Worm (Caenorhabditis elegans) whole organism, mixed stage, embryonic: ENCODE data around the gene C34D4.10.
A peak's percentile ranks its signal among the peaks of the same experiment; 100 is the strongest.

Experiments used
- M03D4.4 ChIP-seq: sonication (generic microtip); optimal IDR thresholded peaks from 2 replicates; lab custom pipeline; 2017; ENCODE audit warnings: mild to moderate bottlenecking, missing genetic modification characterization, missing compliant biosample characterization
- bed-3 ChIP-seq: fragments of 200-800 bp; sonication (Bioruptor generic); optimal IDR thresholded peaks from 3 replicates; lab custom pipeline; 2018; ENCODE audit warnings: mild to moderate bottlenecking, missing genetic modification characterization, moderate library complexity, missing compliant biosample characterization
- blmp-1 ChIP-seq: fragments of 150-350 bp; optimal IDR thresholded peaks from 2 replicates; lab custom pipeline; 2014; ENCODE audit warnings: missing biosample characterization, missing genetic modification characterization
- ceh-39 ChIP-seq: fragments of 150-350 bp; optimal IDR thresholded peaks from 2 replicates; lab custom pipeline; 2014; ENCODE audit warnings: missing biosample characterization, missing genetic modification characterization
- ceh-43 ChIP-seq: fragments of 200-800 bp; sonication (Bioruptor generic); optimal IDR thresholded peaks from 2 replicates; lab custom pipeline; 2018; ENCODE audit warnings: mild to moderate bottlenecking, missing genetic modification characterization, moderate library complexity, missing compliant biosample characterization
- ceh-83 ChIP-seq: fragments of 200-800 bp; sonication (Bioruptor generic); optimal IDR thresholded peaks from 2 replicates; lab custom pipeline; 2018; ENCODE audit warnings: mild to moderate bottlenecking, missing genetic modification characterization, missing compliant biosample characterization
- ces-1 ChIP-seq: fragments of 150-350 bp; optimal IDR thresholded peaks from 2 replicates; lab custom pipeline; 2014; ENCODE audit warnings: missing biosample characterization, missing genetic modification reagents, missing genetic modification characterization
- cnd-1 ChIP-seq: fragments of 200-800 bp; sonication (Bioruptor generic); optimal IDR thresholded peaks from 2 replicates; lab custom pipeline; 2018; ENCODE audit warnings: mild to moderate bottlenecking, missing genetic modification characterization, missing compliant biosample characterization
- drap-1 ChIP-seq: fragments of 200-800 bp; sonication (Bioruptor generic); optimal IDR thresholded peaks from 3 replicates; lab custom pipeline; 2018; ENCODE audit warnings: mild to moderate bottlenecking, missing genetic modification characterization, missing compliant biosample characterization
- elt-1 ChIP-seq: sonication (generic microtip); optimal IDR thresholded peaks from 2 replicates; lab custom pipeline; 2017; ENCODE audit warnings: missing genetic modification characterization, mild to moderate bottlenecking, missing compliant biosample characterization, antibody characterized with exemption, moderate library complexity, borderline replicate concordance; ENCODE audit not compliant: insufficient read depth
- elt-3 ChIP-seq: fragments of 150-350 bp; optimal IDR thresholded peaks from 2 replicates; lab custom pipeline; 2014; ENCODE audit warnings: missing biosample characterization, missing genetic modification characterization
- flh-1 ChIP-seq: fragments of 200-800 bp; sonication (Bioruptor generic); optimal IDR thresholded peaks from 2 replicates; lab custom pipeline; 2018; ENCODE audit warnings: mild to moderate bottlenecking, missing genetic modification characterization, moderate library complexity, missing compliant biosample characterization
- hlh-1 ChIP-seq: fragments of 150-350 bp; optimal IDR thresholded peaks from 2 replicates; lab custom pipeline; 2014; ENCODE audit warnings: missing biosample characterization, missing genetic modification reagents, missing genetic modification characterization
- lin-13 ChIP-seq: fragments of 150-350 bp; optimal IDR thresholded peaks from 2 replicates; lab custom pipeline; 2014; ENCODE audit warnings: missing biosample characterization, missing genetic modification characterization
- lin-32 ChIP-seq: fragments of 200-800 bp; sonication (Bioruptor generic); optimal IDR thresholded peaks from 2 replicates; lab custom pipeline; 2018; ENCODE audit warnings: mild to moderate bottlenecking, missing genetic modification characterization, missing compliant biosample characterization
- lsy-2 ChIP-seq: fragments of 150-350 bp; optimal IDR thresholded peaks from 2 replicates; lab custom pipeline; 2014; ENCODE audit warnings: missing biosample characterization, missing genetic modification characterization
- mab-5 ChIP-seq: fragments of 150-350 bp; optimal IDR thresholded peaks from 2 replicates; lab custom pipeline; 2014; ENCODE audit warnings: missing biosample characterization, missing genetic modification characterization
- mep-1 ChIP-seq: fragments of 150-350 bp; optimal IDR thresholded peaks from 2 replicates; lab custom pipeline; 2017; ENCODE audit warnings: missing biosample characterization, missing genetic modification reagents, missing genetic modification characterization, inconsistent platforms
- mls-2 ChIP-seq: sonication (generic microtip); optimal IDR thresholded peaks from 2 replicates; lab custom pipeline; 2016; ENCODE audit warnings: mild to moderate bottlenecking, missing genetic modification characterization, moderate library complexity, missing compliant biosample characterization
- nhr-12 ChIP-seq: fragments of 150-350 bp; optimal IDR thresholded peaks from 2 replicates; lab custom pipeline; 2014; ENCODE audit warnings: missing biosample characterization, missing genetic modification characterization
- nhr-237 ChIP-seq: fragments of 150-350 bp; optimal IDR thresholded peaks from 2 replicates; lab custom pipeline; 2014; ENCODE audit warnings: missing biosample characterization, missing genetic modification characterization
- nhr-28 ChIP-seq: fragments of 150-350 bp; optimal IDR thresholded peaks from 2 replicates; lab custom pipeline; 2014; ENCODE audit warnings: missing biosample characterization, missing genetic modification characterization
- nhr-76 ChIP-seq: sonication (generic microtip); optimal IDR thresholded peaks from 2 replicates; lab custom pipeline; 2017; ENCODE audit warnings: missing biosample characterization, missing genetic modification characterization
- pha-4 ChIP-seq: fragments of 150-350 bp; optimal IDR thresholded peaks from 2 replicates; lab custom pipeline; 2018; ENCODE audit warnings: missing biosample characterization, missing genetic modification reagents, missing genetic modification characterization
- sem-2 ChIP-seq: fragments of 200-800 bp; sonication (Bioruptor generic); optimal IDR thresholded peaks from 2 replicates; lab custom pipeline; 2018; ENCODE audit warnings: mild to moderate bottlenecking, missing genetic modification characterization, missing compliant biosample characterization
- snpc-4 ChIP-seq: fragments of 150-350 bp; optimal IDR thresholded peaks from 2 replicates; lab custom pipeline; 2014; ENCODE audit warnings: missing biosample characterization, missing genetic modification characterization
- sptf-1 ChIP-seq: sonication (generic microtip); optimal IDR thresholded peaks from 2 replicates; lab custom pipeline; 2017; ENCODE audit warnings: mild to moderate bottlenecking, missing genetic modification characterization, moderate library complexity, missing compliant biosample characterization
- tbx-8 ChIP-seq: fragments of 200-800 bp; sonication (Bioruptor generic); optimal IDR thresholded peaks from 2 replicates; lab custom pipeline; 2018; ENCODE audit warnings: mild to moderate bottlenecking, missing genetic modification characterization, moderate library complexity, missing compliant biosample characterization
- unc-120 ChIP-seq: sonication (generic microtip); optimal IDR thresholded peaks from 2 replicates; lab custom pipeline; 2017; ENCODE audit warnings: missing genetic modification characterization, missing compliant biosample characterization; ENCODE audit not compliant: poor library complexity, severe bottlenecking
- zip-8 ChIP-seq: fragments of 150-350 bp; optimal IDR thresholded peaks from 2 replicates; lab custom pipeline; 2014; ENCODE audit warnings: missing biosample characterization, missing genetic modification characterization
- ztf-11 ChIP-seq: fragments of 150-350 bp; optimal IDR thresholded peaks from 2 replicates; lab custom pipeline; 2014; ENCODE audit warnings: missing biosample characterization, missing genetic modification characterization

Gene C34D4.10

ce11 chrIV:7121313-7122055 is at the start of gene C34D4.10, which contains the start of gene str-48:
C34D4.10 (minus strand) TSS chrIV:7121413.
str-48 (plus strand) TSS chrIV:7122005.
- TF ChIP-seq nhr-12 (no peak), nhr-237 (tag; lab: Kevin White, UChicago) (no peak), drap-1 (GFP tag; lab: Kevin White, UChicago) (no peak), zip-8 (tag; lab: Kevin White, UChicago) (no peak), M03D4.4 (no peak), ztf-11 (tag; lab: Kevin White, UChicago) (no peak), unc-120 (tag; lab: Kevin White, UChicago) (no peak), elt-1 (no peak), blmp-1 (no peak), bed-3 (no peak), flh-1 (GFP tag; lab: Kevin White, UChicago) (no peak)
- TF ChIP-seq, all 35 proteins: peak for 0

DNA sequence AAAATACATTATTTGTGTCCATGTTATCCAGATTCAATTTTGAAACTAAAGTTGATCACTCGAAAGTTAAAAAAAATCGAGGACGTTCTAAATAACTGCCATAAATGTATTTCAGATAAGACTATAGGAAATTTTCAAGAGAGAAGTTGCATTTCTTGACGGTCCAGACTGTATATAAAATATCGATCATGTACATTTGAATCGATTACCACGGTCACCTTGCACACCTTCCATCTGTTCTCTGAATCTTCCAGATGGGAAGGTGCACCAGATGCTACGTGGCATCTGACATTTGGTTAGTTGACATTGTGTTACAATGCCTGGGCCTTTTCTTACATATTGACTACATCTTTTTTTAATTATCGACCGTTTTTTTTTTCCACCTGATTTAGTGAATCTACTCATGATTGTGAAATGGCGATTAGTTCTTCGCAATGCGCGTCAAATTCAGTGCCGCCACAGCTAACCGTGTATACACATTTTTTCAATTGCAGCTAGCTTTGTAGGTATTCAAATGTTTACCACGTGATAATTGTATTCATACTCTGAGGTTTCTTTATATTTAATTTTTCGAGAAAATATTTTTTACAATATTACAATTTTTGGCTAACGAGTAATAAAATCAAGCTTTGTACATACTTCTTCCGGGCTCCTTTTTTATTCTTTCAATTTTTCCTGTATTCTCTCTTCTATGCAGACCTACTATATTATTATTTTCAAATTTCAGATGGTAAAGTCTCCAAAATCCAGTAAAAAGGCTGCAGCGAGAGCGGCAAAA is 47.0 kb upstream of the C34D4.10 start, which contains the start of gene skr-16:
TSS of gene skr-16 (plus strand) at position 728 of the 778 bp plus-strand sequence.
- TF ChIP-seq sptf-1 (no peak), lin-13 (tag; lab: Kevin White, UChicago) (peak; percentile 4), mep-1 (tag; lab: Kevin White, UChicago) (no peak), ces-1 (GFP tag; lab: Kevin White, UChicago) (no peak), ceh-43 (GFP tag; lab: Kevin White, UChicago) (no peak), mls-2 (tag; lab: Kevin White, UChicago) (no peak), nhr-12 (no peak), tbx-8 (GFP tag; lab: Kevin White, UChicago) (no peak), lsy-2 (tag; lab: Kevin White, UChicago) (peak; percentile 29), nhr-76 (no peak), nhr-237 (tag; lab: Kevin White, UChicago) (no peak), M03D4.4 (no peak), ceh-39 (peak; percentile 56), ceh-83 (GFP tag; lab: Kevin White, UChicago) (no peak), hlh-1 (tag; lab: Kevin White, UChicago) (no peak), flh-1 (GFP tag; lab: Kevin White, UChicago) (no peak), pha-4 (no peak), cnd-1 (tag; lab: Kevin White, UChicago) (peak; percentile 55), nhr-28 (tag; lab: Kevin White, UChicago) (no peak), unc-120 (tag; lab: Kevin White, UChicago) (no peak), sem-2 (no peak), mab-5 (tag; lab: Kevin White, UChicago) (no peak), snpc-4 (tag; lab: Kevin White, UChicago) (no peak)

- no peak for TF ChIP-seq pha-4
- no peak for TF ChIP-seq bed-3
- TF ChIP-seq mab-5 (tag; lab: Kevin White, UChicago) = no peak
- TF ChIP-seq lin-32 (GFP tag; lab: Kevin White, UChicago) = no peak
- TF ChIP-seq tbx-8 (GFP tag; lab: Kevin White, UChicago) = no peak
- no peak for TF ChIP-seq blmp-1
- TF ChIP-seq mep-1 (tag; lab: Kevin White, UChicago) = no peak
- TF ChIP-seq ceh-43 (GFP tag; lab: Kevin White, UChicago) = no peak
- no peak for TF ChIP-seq drap-1 (GFP tag; lab: Kevin White, UChicago)
- no peak for TF ChIP-seq zip-8 (tag; lab: Kevin White, UChicago)
- no peak for TF ChIP-seq hlh-1 (tag; lab: Kevin White, UChicago)
Observed at ce11 chrIV:7166553-7166952, 45.3 kb upstream of the C34D4.10 start, which contains the start of gene C42D4.18. C42D4.18 (plus strand) TSS chrIV:7166783.

DNA sequence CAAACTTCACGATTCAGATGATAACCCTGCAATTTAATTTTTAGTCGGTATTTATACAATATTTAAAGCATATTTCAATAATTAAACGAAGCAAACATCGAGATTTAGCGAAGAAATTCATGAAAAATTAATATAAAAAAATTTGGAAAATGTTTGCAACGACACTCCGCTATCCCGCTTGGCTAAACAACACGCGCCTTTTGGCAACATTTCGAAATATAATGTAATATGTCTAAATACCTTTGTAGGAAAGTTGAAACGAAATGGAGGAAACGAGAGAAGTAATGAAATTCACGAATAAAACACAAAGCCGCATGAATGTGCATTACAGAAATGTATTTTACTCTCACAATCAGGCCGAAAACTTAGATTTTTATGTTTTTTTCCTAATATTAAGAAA is 44.5 kb upstream of the C34D4.10 start, which contains the start of gene rpc-1:
TSS of gene rpc-1 (minus strand) at position 26 of the 400 bp plus-strand sequence.
- TF ChIP-seq elt-3 (tag; lab: Kevin White, UChicago) (peak; percentile 10), drap-1 (GFP tag; lab: Kevin White, UChicago) (no peak), ceh-43 (GFP tag; lab: Kevin White, UChicago) (no peak), mab-5 (tag; lab: Kevin White, UChicago) (no peak), lsy-2 (tag; lab: Kevin White, UChicago) (peak; percentile 33), zip-8 (tag; lab: Kevin White, UChicago) (no peak)
